Worm (Caenorhabditis elegans) whole organism, early embryonic: Measurements from ENCODE around the gene cyp-34A10.

Experiments used
- B0310.2 ChIP-seq: sonication (generic microtip); optimal IDR thresholded peaks from 2 replicates; lab custom pipeline; 2016; ENCODE audit warnings: mild to moderate bottlenecking, missing genetic modification characterization, missing compliant biosample characterization
- F13C5.2 ChIP-seq: sonication (generic microtip); optimal IDR thresholded peaks from 2 replicates; lab custom pipeline; 2017; ENCODE audit warnings: mild to moderate bottlenecking, missing genetic modification characterization, inconsistent platforms, missing compliant biosample characterization
- aly-1 ChIP-seq: sonication (generic microtip); optimal IDR thresholded peaks from 2 replicates; lab custom pipeline; 2016; ENCODE audit warnings: missing genetic modification characterization, missing compliant biosample characterization
- ama-1 ChIP-seq: fragments of 150-350 bp; optimal IDR thresholded peaks from 2 replicates; lab custom pipeline; 2014
- ceh-13 ChIP-seq: fragments of 200-800 bp; sonication (Bioruptor generic); optimal IDR thresholded peaks from 2 replicates; lab custom pipeline; 2018; ENCODE audit warnings: mild to moderate bottlenecking, missing genetic modification characterization, missing compliant biosample characterization
- ceh-36 ChIP-seq: sonication (generic microtip); optimal IDR thresholded peaks from 2 replicates; lab custom pipeline; 2016; ENCODE audit warnings: missing genetic modification characterization, inconsistent platforms, missing compliant biosample characterization
- ets-7 ChIP-seq: sonication (generic microtip); optimal IDR thresholded peaks from 2 replicates; lab custom pipeline; 2016; ENCODE audit warnings: missing genotype, missing genetic modification characterization, missing compliant biosample characterization
- flt-1 ChIP-seq: fragments of 200-800 bp; sonication (Bioruptor generic); IDR thresholded peaks from 2 replicates; pipeline ENCODE4 v1.3.6; 2022; ENCODE audit warnings: missing genetic modification characterization, missing compliant biosample characterization
- hmbx-1 ChIP-seq: sonication (generic microtip); optimal IDR thresholded peaks from 2 replicates; lab custom pipeline; 2016; ENCODE audit warnings: mild to moderate bottlenecking, missing genetic modification characterization, missing compliant biosample characterization
- hmg-4 ChIP-seq: fragments of 200-800 bp; sonication (Bioruptor generic); optimal IDR thresholded peaks from 2 replicates; lab custom pipeline; 2018; ENCODE audit warnings: mild to moderate bottlenecking, missing genetic modification characterization, missing compliant biosample characterization
- hnd-1 ChIP-seq: sonication (generic microtip); optimal IDR thresholded peaks from 2 replicates; lab custom pipeline; 2016; ENCODE audit warnings: missing genetic modification characterization, missing compliant biosample characterization
- pes-1 ChIP-seq: fragments of 200-800 bp; sonication (Bioruptor generic); IDR thresholded peaks from 2 replicates; pipeline ENCODE4 v1.3.6; 2022; ENCODE audit warnings: missing genetic modification reagents, missing genetic modification characterization, missing compliant biosample characterization
- scrt-1 ChIP-seq: fragments of 200-800 bp; sonication (Bioruptor generic); IDR thresholded peaks from 2 replicates; pipeline ENCODE4 v1.3.6; 2022; ENCODE audit warnings: missing genetic modification characterization, missing compliant biosample characterization
- sea-1 ChIP-seq: fragments of 200-800 bp; sonication (Bioruptor generic); conservative IDR thresholded peaks from 2 replicates; pipeline ENCODE4 v1.3.6; 2022; ENCODE audit warnings: missing genetic modification characterization, missing compliant biosample characterization
- tbx-11 ChIP-seq: fragments of 200-800 bp; sonication (Bioruptor generic); IDR thresholded peaks from 2 replicates; pipeline ENCODE4 v1.3.6; 2022; ENCODE audit warnings: missing genetic modification characterization, missing compliant biosample characterization
- tbx-37 ChIP-seq: fragments of 200-800 bp; sonication (Bioruptor generic); conservative IDR thresholded peaks from 2 replicates; pipeline ENCODE4 v1.3.6; 2022; ENCODE audit warnings: missing genetic modification reagents, missing genetic modification characterization, missing compliant biosample characterization
- tra-4 ChIP-seq: sonication (generic microtip); optimal IDR thresholded peaks from 2 replicates; lab custom pipeline; 2017; ENCODE audit warnings: missing genetic modification characterization, missing compliant biosample characterization

cyp-34A10 gene

DNA sequence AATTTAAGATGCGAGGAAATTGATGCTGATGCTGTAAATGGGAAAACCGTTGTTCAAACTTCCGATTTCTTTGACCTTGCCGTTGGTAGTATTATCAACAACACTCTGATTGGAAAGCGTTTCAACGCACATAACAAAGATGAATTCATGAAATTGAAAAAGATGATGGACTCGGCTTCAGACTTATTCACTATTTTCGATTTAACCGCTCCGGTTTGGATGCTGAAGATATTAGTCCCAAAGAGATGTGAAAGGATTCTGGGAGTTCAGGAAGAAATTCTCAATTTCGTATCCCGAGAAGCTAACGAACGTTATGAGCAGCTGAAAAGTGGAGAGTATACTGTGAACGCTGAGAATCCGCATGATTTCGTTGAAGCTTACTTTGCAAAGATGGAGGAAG is 29.4 kb downstream of the cyp-34A10 start:
- no peak for TF ChIP-seq sea-1 (GFP tag; lab: Robert Waterston, UW)
- TF ChIP-seq flt-1 (GFP tag; lab: Robert Waterston, UW): no peak
- TF ChIP-seq ama-1 (lab: Kevin White, UChicago): no peak
- no peak for TF ChIP-seq tbx-11 (GFP tag; lab: Robert Waterston, UW)
- TF ChIP-seq ceh-36 (tag; lab: Kevin White, UChicago): no peak
- TF ChIP-seq scrt-1 (GFP tag; lab: Robert Waterston, UW): no peak
- TF ChIP-seq hnd-1 (tag; lab: Kevin White, UChicago): no peak
- no peak for TF ChIP-seq ets-7 (tag; lab: Kevin White, UChicago)
- no peak for TF ChIP-seq tbx-37 (GFP tag; lab: Robert Waterston, UW)
- no peak for TF ChIP-seq pes-1 (GFP tag; lab: Robert Waterston, UW)
- no peak for TF ChIP-seq B0310.2 (tag; lab: Kevin White, UChicago)
- no peak for TF ChIP-seq ceh-13 (GFP tag; lab: Kevin White, UChicago)
- no peak for TF ChIP-seq hmg-4 (GFP tag; lab: Kevin White, UChicago)
- no peak for TF ChIP-seq aly-1 (tag; lab: Kevin White, UChicago)
- no peak for TF ChIP-seq F13C5.2

DNA sequence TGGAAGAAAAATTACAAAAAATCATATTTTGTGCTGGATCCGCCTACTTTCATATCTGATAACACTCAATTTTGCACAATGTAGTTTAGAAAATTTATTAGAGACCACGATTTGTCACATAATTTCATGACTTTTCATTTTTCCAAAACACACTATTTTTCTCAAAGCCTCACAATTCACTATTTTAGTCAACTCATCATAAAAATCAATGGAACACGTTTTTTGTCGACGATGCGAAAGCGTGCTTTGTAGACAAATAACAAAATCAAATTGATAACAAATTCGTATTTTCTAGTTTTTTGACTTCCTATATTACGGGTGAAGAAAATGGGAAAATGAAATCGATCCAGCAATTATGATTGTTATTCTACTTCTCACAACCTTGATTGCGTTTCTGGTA is 30.9 kb downstream of the cyp-34A10 start, which contains the start of gene cyp-35B2:
Gene cyp-35B2, plus strand, starts transcription at position 301 of the 400 bp plus-strand sequence.
- TF ChIP-seq tra-4 (tag; lab: Kevin White, UChicago) (no peak), hmbx-1 (tag; lab: Kevin White, UChicago) (no peak), aly-1 (tag; lab: Kevin White, UChicago) (no peak), tbx-37 (GFP tag; lab: Robert Waterston, UW) (no peak), F13C5.2 (no peak), B0310.2 (tag; lab: Kevin White, UChicago) (no peak), ceh-36 (tag; lab: Kevin White, UChicago) (no peak), ceh-13 (GFP tag; lab: Kevin White, UChicago) (no peak), tbx-11 (GFP tag; lab: Robert Waterston, UW) (no peak)

DNA sequence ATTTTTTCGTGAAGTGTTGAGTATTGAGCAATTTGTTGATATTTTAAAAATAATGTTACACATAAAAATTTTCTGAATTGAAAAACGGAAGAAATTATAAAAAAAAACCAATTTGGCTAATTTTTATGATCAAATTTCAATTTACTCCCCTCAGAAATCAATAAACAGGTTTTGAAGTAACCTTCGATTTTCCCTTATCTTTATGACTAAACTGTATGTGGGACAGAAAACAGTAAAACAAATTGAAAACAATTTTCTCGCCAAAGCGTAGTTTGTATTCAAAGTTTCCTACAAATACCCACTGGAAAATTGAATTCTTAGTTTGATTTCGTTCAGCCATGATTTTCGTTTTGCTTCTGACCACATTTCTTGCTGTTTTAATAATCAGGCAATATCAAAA is 34.0 kb downstream of the cyp-34A10 start, which contains the start of gene cyp-35B1:
Gene cyp-35B1, plus strand, starts transcription at position 244 of the 400 bp plus-strand sequence.
- no peak for TF ChIP-seq tbx-11 (GFP tag; lab: Robert Waterston, UW)
- no peak for TF ChIP-seq pes-1 (GFP tag; lab: Robert Waterston, UW)
- TF ChIP-seq hnd-1 (tag; lab: Kevin White, UChicago): no peak
- TF ChIP-seq hmg-4 (GFP tag; lab: Kevin White, UChicago): no peak
- TF ChIP-seq scrt-1 (GFP tag; lab: Robert Waterston, UW): no peak
- no peak for TF ChIP-seq aly-1 (tag; lab: Kevin White, UChicago)
- no peak for TF ChIP-seq ets-7 (tag; lab: Kevin White, UChicago)
- TF ChIP-seq ama-1 (lab: Kevin White, UChicago): no peak
- no peak for TF ChIP-seq ceh-13 (GFP tag; lab: Kevin White, UChicago)

DNA sequence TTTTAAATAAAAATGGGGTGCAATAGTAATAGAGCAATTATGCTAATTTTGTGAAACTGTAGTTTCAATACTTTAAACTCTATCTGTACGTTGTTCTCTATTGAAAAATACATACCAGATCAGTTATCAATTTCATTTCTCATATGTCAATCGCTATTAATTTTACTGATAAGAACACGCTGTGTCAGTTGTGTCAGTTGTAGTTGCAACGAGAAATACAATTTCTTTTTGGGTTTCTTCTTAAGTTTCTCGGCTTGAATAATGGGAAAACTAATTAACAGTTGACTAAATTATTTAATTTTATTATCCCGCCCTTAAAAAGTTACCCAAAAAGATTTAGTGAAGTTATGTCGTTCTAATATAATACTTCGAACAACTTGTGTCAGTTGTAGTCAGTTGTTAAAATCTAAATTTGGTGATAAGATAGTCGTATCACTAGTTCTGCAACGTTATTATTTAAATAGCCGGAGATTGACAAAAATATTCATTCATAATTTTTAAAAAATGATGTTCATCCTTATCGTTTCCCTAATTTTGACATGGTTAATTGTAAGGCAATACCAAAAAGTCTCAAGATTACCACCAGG is 36.8 kb downstream of the cyp-34A10 start, which contains the start of gene cyp-35A5:
Gene cyp-35A5, plus strand, starts transcription at position 435 of the 587 bp plus-strand sequence.
- no peak for TF ChIP-seq sea-1 (GFP tag; lab: Robert Waterston, UW)
- no peak for TF ChIP-seq flt-1 (GFP tag; lab: Robert Waterston, UW)
- TF ChIP-seq F13C5.2: no peak
- TF ChIP-seq tra-4 (tag; lab: Kevin White, UChicago): no peak
- no peak for TF ChIP-seq ets-7 (tag; lab: Kevin White, UChicago)
- TF ChIP-seq tbx-37 (GFP tag; lab: Robert Waterston, UW): no peak
- TF ChIP-seq ceh-13 (GFP tag; lab: Kevin White, UChicago): no peak
- TF ChIP-seq hmg-4 (GFP tag; lab: Kevin White, UChicago): no peak
- no peak for TF ChIP-seq tbx-11 (GFP tag; lab: Robert Waterston, UW)
- TF ChIP-seq ceh-36 (tag; lab: Kevin White, UChicago): no peak
- TF ChIP-seq B0310.2 (tag; lab: Kevin White, UChicago): no peak
- TF ChIP-seq hnd-1 (tag; lab: Kevin White, UChicago): no peak
- no peak for TF ChIP-seq ama-1 (lab: Kevin White, UChicago)
- TF ChIP-seq scrt-1 (GFP tag; lab: Robert Waterston, UW): no peak

DNA sequence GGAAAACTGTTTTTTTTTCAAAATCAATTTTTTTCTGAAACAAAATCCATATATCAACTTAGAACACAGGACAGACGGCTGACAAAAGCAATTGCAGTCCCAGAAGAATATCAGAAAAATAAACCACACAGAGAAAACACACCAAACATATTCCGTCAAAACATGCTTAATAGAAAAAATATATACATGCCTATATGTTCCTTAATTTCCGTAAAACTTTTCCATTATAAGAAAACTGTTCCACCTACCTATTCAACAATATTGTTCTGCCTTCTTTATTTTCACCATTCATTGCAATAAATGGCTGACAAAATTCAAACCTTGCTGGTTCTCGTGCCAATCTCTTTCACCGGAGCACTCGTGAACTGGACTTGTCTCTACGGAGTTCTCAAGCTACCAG is 41.5 kb downstream of the cyp-34A10 start, which contains the start of gene srx-63:
Gene srx-63, plus strand, starts transcription at position 301 of the 400 bp plus-strand sequence.
- no peak for TF ChIP-seq F13C5.2
- TF ChIP-seq sea-1 (GFP tag; lab: Robert Waterston, UW): no peak
- no peak for TF ChIP-seq pes-1 (GFP tag; lab: Robert Waterston, UW)
- TF ChIP-seq tbx-37 (GFP tag; lab: Robert Waterston, UW): no peak
- no peak for TF ChIP-seq tra-4 (tag; lab: Kevin White, UChicago)
- TF ChIP-seq hnd-1 (tag; lab: Kevin White, UChicago): no peak
- no peak for TF ChIP-seq ceh-13 (GFP tag; lab: Kevin White, UChicago)
- TF ChIP-seq tbx-11 (GFP tag; lab: Robert Waterston, UW): no peak
- no peak for TF ChIP-seq aly-1 (tag; lab: Kevin White, UChicago)

ce11 chrV:3929099-3929498 is 43.7 kb downstream of the cyp-34A10 start, which contains the start of gene srx-64:
srx-64 (plus strand) TSS chrV:3929399.
- TF ChIP-seq ceh-36 (tag; lab: Kevin White, UChicago) (no peak), pes-1 (GFP tag; lab: Robert Waterston, UW) (no peak), B0310.2 (tag; lab: Kevin White, UChicago) (no peak), ceh-13 (GFP tag; lab: Kevin White, UChicago) (no peak), sea-1 (GFP tag; lab: Robert Waterston, UW) (no peak), tbx-37 (GFP tag; lab: Robert Waterston, UW) (no peak), ama-1 (lab: Kevin White, UChicago) (no peak), F13C5.2 (no peak), hmbx-1 (tag; lab: Kevin White, UChicago) (no peak), hnd-1 (tag; lab: Kevin White, UChicago) (no peak), tbx-11 (GFP tag; lab: Robert Waterston, UW) (no peak), tra-4 (tag; lab: Kevin White, UChicago) (no peak), ets-7 (tag; lab: Kevin White, UChicago) (no peak), hmg-4 (GFP tag; lab: Kevin White, UChicago) (no peak), scrt-1 (GFP tag; lab: Robert Waterston, UW) (no peak), aly-1 (tag; lab: Kevin White, UChicago) (no peak), flt-1 (GFP tag; lab: Robert Waterston, UW) (no peak)
